Worm (Caenorhabditis elegans): Measurements from ENCODE around the gene cdc-48.1.
A peak's percentile ranks its signal among the peaks of the same experiment; 100 is the strongest.

Gene cdc-48.1

ce11 chrII:10556550-10557205 is 6.5 kb downstream of the cdc-48.1 start:
- no peak for TF ChIP-seq F13H6.1 (tag; optimal IDR thresholded peaks at IDR 0.05)
- peak; percentile 39 for TF ChIP-seq fos-1 (tag; optimal IDR thresholded peaks at IDR 0.05)
- TF ChIP-seq nhr-129 (tag; optimal IDR thresholded peaks at IDR 0.05), result peak; percentile 23
- no peak for TF ChIP-seq ceh-16 (tag; optimal IDR thresholded peaks at IDR 0.05)
- peak; percentile 45 for TF ChIP-seq sma-9 (GFP tag; optimal IDR thresholded peaks at IDR 0.05)
- TF ChIP-seq sma-9 (tag; optimal IDR thresholded peaks at IDR 0.05), result no peak

- peak; percentile 63 for TF ChIP-seq C34F6.9 (tag; optimal IDR thresholded peaks at IDR 0.05)
- no peak for TF ChIP-seq ztf-11 (tag; optimal IDR thresholded peaks at IDR 0.05)
- no peak for TF ChIP-seq nhr-237 (tag; optimal IDR thresholded peaks at IDR 0.05)
- peak; percentile 95 for TF ChIP-seq nhr-129 (tag; optimal IDR thresholded peaks at IDR 0.05)
- peak; percentile 73 for TF ChIP-seq ztf-4 (tag; optimal IDR thresholded peaks at IDR 0.05)
- TF ChIP-seq unc-55 (GFP tag; optimal IDR thresholded peaks at IDR 0.05), result peak; percentile 33
- no peak for TF ChIP-seq lin-11 (tag; optimal IDR thresholded peaks at IDR 0.05)
- TF ChIP-seq elt-1 (tag; optimal IDR thresholded peaks at IDR 0.05), result no peak
- peak; percentile 80 for TF ChIP-seq nhr-25 (tag; optimal IDR thresholded peaks at IDR 0.05)
- peak; percentile 81 for TF ChIP-seq sma-3 (GFP tag; optimal IDR thresholded peaks at IDR 0.05)
- no peak for TF ChIP-seq nhr-11 (tag; optimal IDR thresholded peaks at IDR 0.05)
- no peak for TF ChIP-seq ztf-1 (GFP tag; conservative IDR thresholded peaks at IDR 0.05)
- TF ChIP-seq aly-2 (tag; optimal IDR thresholded peaks at IDR 0.05), result no peak
- peak; percentile 55 for TF ChIP-seq crh-2 (tag; optimal IDR thresholded peaks at IDR 0.05)
- peak; percentile 44 for TF ChIP-seq snpc-4 (tag; optimal IDR thresholded peaks at IDR 0.05)
- TF ChIP-seq ceh-16 (tag; optimal IDR thresholded peaks at IDR 0.05), result no peak
- TF ChIP-seq lin-13 (GFP tag; optimal IDR thresholded peaks at IDR 0.05), result peak; percentile 15
- TF ChIP-seq lsy-2 (tag; optimal IDR thresholded peaks at IDR 0.05), result peak in 1 of 2 experiments; percentile 54
- no peak for TF ChIP-seq Y55F3AM.14 (GFP tag; optimal IDR thresholded peaks at IDR 0.05)
- peak; percentile 30 for TF ChIP-seq gmeb-1 (tag; optimal IDR thresholded peaks at IDR 0.05)
- peak; percentile 78 for TF ChIP-seq F13H6.1 (tag; optimal IDR thresholded peaks at IDR 0.05)
- TF ChIP-seq fos-1 (tag; optimal IDR thresholded peaks at IDR 0.05), result peak; percentile 80
- TF ChIP-seq nhr-23 (tag; optimal IDR thresholded peaks at IDR 0.05), result no peak
- no peak for TF ChIP-seq dmd-4 (tag; optimal IDR thresholded peaks at IDR 0.05)
- no peak for TF ChIP-seq nhr-12 (tag; optimal IDR thresholded peaks at IDR 0.05)
- no peak for TF ChIP-seq ZK546.5 (tag; optimal IDR thresholded peaks at IDR 0.05)
- TF ChIP-seq unc-62 (GFP tag; optimal IDR thresholded peaks at IDR 0.05), result no peak
- no peak for TF ChIP-seq R02D3.7 (tag; optimal IDR thresholded peaks at IDR 0.05)
- TF ChIP-seq egl-27 (tag; optimal IDR thresholded peaks at IDR 0.05), result peak; percentile 35
- peak; percentile 51 to 54 for TF ChIP-seq mdl-1 (tag; optimal IDR thresholded peaks at IDR 0.05)
- no peak for TF ChIP-seq ceh-82 (tag; optimal IDR thresholded peaks at IDR 0.05)
- TF ChIP-seq sem-4 (tag; optimal IDR thresholded peaks at IDR 0.05), result peak; percentile 72
- peak; percentile 40 for TF ChIP-seq sma-9 (GFP tag; optimal IDR thresholded peaks at IDR 0.05)
- no peak for TF ChIP-seq sma-9 (tag; optimal IDR thresholded peaks at IDR 0.05)
- TF ChIP-seq nhr-21 (tag; optimal IDR thresholded peaks at IDR 0.05), result peak; percentile 73
Observed at ce11 chrII:10555484-10556075, 7.6 kb downstream of the cdc-48.1 start.

ce11 chrII:10554972-10555371 is 8.2 kb downstream of the cdc-48.1 start, which contains the start of gene mnk-1:
mnk-1 (minus strand) TSS chrII:10555044.
- no peak for TF ChIP-seq crh-2 (tag; optimal IDR thresholded peaks at IDR 0.05)
- no peak for TF ChIP-seq ZK546.5 (tag; optimal IDR thresholded peaks at IDR 0.05)
- TF ChIP-seq sma-9 (GFP tag; optimal IDR thresholded peaks at IDR 0.05), result no peak
- no peak for TF ChIP-seq sma-9 (tag; optimal IDR thresholded peaks at IDR 0.05)
- no peak for TF ChIP-seq ztf-11 (tag; optimal IDR thresholded peaks at IDR 0.05)
- TF ChIP-seq nhr-77 (tag; optimal IDR thresholded peaks at IDR 0.05), result no peak
- TF ChIP-seq gmeb-1 (tag; optimal IDR thresholded peaks at IDR 0.05), result no peak
- no peak for TF ChIP-seq mbf-1 (tag; optimal IDR thresholded peaks at IDR 0.05)
- TF ChIP-seq sma-3 (GFP tag; optimal IDR thresholded peaks at IDR 0.05), result no peak
- no peak for TF ChIP-seq unc-39 (tag; optimal IDR thresholded peaks at IDR 0.05)
- no peak for TF ChIP-seq mdl-1 (tag; optimal IDR thresholded peaks at IDR 0.05)
- no peak for TF ChIP-seq elt-1 (tag; optimal IDR thresholded peaks at IDR 0.05)
- no peak for TF ChIP-seq mab-5 (tag; optimal IDR thresholded peaks at IDR 0.05)

Data from whole organism, L2 larva.